Fruit fly (Drosophila melanogaster): Measurements from ENCODE around the gene CARPA.

DNA sequence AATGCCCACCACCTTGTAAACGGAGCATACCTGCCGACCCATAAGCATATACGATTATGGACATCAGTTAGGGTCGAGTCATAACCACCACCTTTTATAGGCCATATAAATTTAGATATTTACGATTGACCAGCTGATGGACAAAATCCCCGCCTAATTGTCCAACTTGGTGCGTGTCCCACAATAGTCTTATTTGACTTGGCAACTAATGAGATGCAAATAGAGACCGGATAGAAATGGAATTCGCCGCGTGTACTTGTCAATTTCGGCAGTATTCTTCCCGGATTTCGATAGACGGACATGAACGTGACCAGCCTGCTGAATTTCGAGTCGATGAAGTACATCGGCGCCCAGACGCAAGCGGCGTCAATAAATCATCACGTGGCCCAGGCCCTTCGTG lies 58.4 kb downstream of the CARPA start, which contains the start of gene Ir7g:
- TF ChIP-seq usp (GFP tag; optimal IDR thresholded peaks at IDR 0.05) (no peak), pan (optimal IDR thresholded peaks at IDR 0.05) (no peak), Dll (optimal IDR thresholded peaks at IDR 0.05) (no peak), EcR (GFP tag; optimal IDR thresholded peaks at IDR 0.05) (no peak)

Measured in whole organism.